Worm (Caenorhabditis elegans) whole organism, late embryonic: Measurements from ENCODE around the gene F48E8.4.

Source experiments
- C38D4.7 ChIP-seq: fragments of 200-800 bp; sonication (Bioruptor generic); optimal IDR thresholded peaks from 2 replicates; lab custom pipeline; 2018; ENCODE audit warnings: mild to moderate bottlenecking, missing genetic modification characterization, moderate library complexity, missing compliant biosample characterization
- F13H6.1 ChIP-seq: sonication (generic microtip); optimal IDR thresholded peaks from 2 replicates; lab custom pipeline; 2016; ENCODE audit warnings: missing genetic modification characterization, missing compliant biosample characterization
- ama-1 ChIP-seq: fragments of 150-350 bp; optimal IDR thresholded peaks from 2 replicates; lab custom pipeline; 2014
- ceh-18 ChIP-seq: sonication (generic microtip); optimal IDR thresholded peaks from 2 replicates; lab custom pipeline; 2016; ENCODE audit warnings: missing genetic modification characterization, missing compliant biosample characterization
- ceh-48 ChIP-seq: sonication (generic microtip); optimal IDR thresholded peaks from 2 replicates; lab custom pipeline; 2016; ENCODE audit warnings: missing genetic modification characterization, inconsistent platforms, missing compliant biosample characterization
- ceh-9 ChIP-seq: sonication (generic microtip); optimal IDR thresholded peaks from 2 replicates; lab custom pipeline; 2016; ENCODE audit warnings: mild to moderate bottlenecking, missing genetic modification characterization, inconsistent platforms, missing compliant biosample characterization
- fax-1 ChIP-seq: sonication (generic microtip); optimal IDR thresholded peaks from 2 replicates; lab custom pipeline; 2016; ENCODE audit warnings: missing genotype, missing genetic modification characterization, missing compliant biosample characterization
- pha-4 ChIP-seq: fragments of 150-350 bp; optimal IDR thresholded peaks from 2 replicates; lab custom pipeline; 2018; ENCODE audit warnings: missing biosample characterization, missing genetic modification reagents, missing genetic modification characterization
- pros-1 ChIP-seq: fragments of 150-350 bp; optimal IDR thresholded peaks from 2 replicates; lab custom pipeline; 2014; ENCODE audit warnings: missing biosample characterization, missing genetic modification reagents, missing genetic modification characterization
- tbx-2 ChIP-seq: sonication (generic microtip); optimal IDR thresholded peaks from 2 replicates; lab custom pipeline; 2016; ENCODE audit warnings: missing genetic modification characterization, missing compliant biosample characterization
- tbx-7 ChIP-seq: sonication (generic microtip); optimal IDR thresholded peaks from 2 replicates; lab custom pipeline; 2016; ENCODE audit warnings: missing genotype, missing genetic modification characterization, missing compliant biosample characterization

- TF ChIP-seq ceh-9 (tag; lab: Kevin White, UChicago) (no peak), ceh-48 (tag; lab: Kevin White, UChicago) (no peak), pros-1 (tag; lab: Kevin White, UChicago) (no peak), tbx-7 (tag; lab: Kevin White, UChicago) (no peak), F13H6.1 (tag; lab: Kevin White, UChicago) (no peak), pha-4 (no peak), tbx-2 (tag; lab: Kevin White, UChicago) (no peak), ama-1 (lab: Kevin White, UChicago) (no peak), ceh-18 (no peak), fax-1 (tag; lab: Kevin White, UChicago) (no peak), C38D4.7 (GFP tag; lab: Kevin White, UChicago) (no peak)
Observed at ce11 chrIII:5407060-5407459, 46.3 kb upstream of the F48E8.4 start.
